Worm (Caenorhabditis elegans) whole organism, L2 larva: ENCODE measurements around the gene cah-4.

Source experiments
- blmp-1 ChIP-seq: sonication (generic microtip); optimal IDR thresholded peaks from 2 replicates; lab custom pipeline; 2017; ENCODE audit warnings: missing genetic modification characterization, mild to moderate bottlenecking, missing compliant biosample characterization, antibody characterized with exemption, moderate library complexity; ENCODE audit not compliant: insufficient read depth
- dmd-4 ChIP-seq: sonication (generic microtip); optimal IDR thresholded peaks from 2 replicates; lab custom pipeline; 2017; ENCODE audit warnings: missing biosample characterization, missing genetic modification characterization
- elt-1 ChIP-seq: fragments of 150-350 bp; optimal IDR thresholded peaks from 2 replicates; lab custom pipeline; 2014; ENCODE audit warnings: missing biosample characterization, missing genetic modification characterization
- elt-3 ChIP-seq: sonication (generic microtip); optimal IDR thresholded peaks from 2 replicates; lab custom pipeline; 2017; ENCODE audit warnings: missing biosample characterization, missing genetic modification characterization
- gmeb-1 ChIP-seq: fragments of 150-350 bp; optimal IDR thresholded peaks from 2 replicates; lab custom pipeline; 2014; ENCODE audit warnings: missing biosample characterization, missing genetic modification characterization
- mbf-1 ChIP-seq: sonication (generic microtip); optimal IDR thresholded peaks from 2 replicates; lab custom pipeline; 2017; ENCODE audit warnings: missing biosample characterization, missing genetic modification characterization
- nhr-23 ChIP-seq: fragments of 150-350 bp; optimal IDR thresholded peaks from 2 replicates; lab custom pipeline; 2014; ENCODE audit warnings: missing biosample characterization, missing genetic modification reagents, missing genetic modification characterization
- nhr-6 ChIP-seq: fragments of 150-350 bp; optimal IDR thresholded peaks from 2 replicates; lab custom pipeline; 2014; ENCODE audit warnings: missing biosample characterization, missing genetic modification characterization
- nhr-77 ChIP-seq: fragments of 150-350 bp; optimal IDR thresholded peaks from 2 replicates; lab custom pipeline; 2014; ENCODE audit warnings: missing biosample characterization, missing genetic modification characterization
- peb-1 ChIP-seq: fragments of 150-350 bp; optimal IDR thresholded peaks from 2 replicates; lab custom pipeline; 2014; ENCODE audit warnings: missing biosample characterization, missing genetic modification characterization
- sem-4 ChIP-seq: fragments of 150-350 bp; optimal IDR thresholded peaks from 2 replicates; lab custom pipeline; 2014; ENCODE audit warnings: missing biosample characterization, missing genetic modification reagents, missing genetic modification characterization
- sma-3 ChIP-seq: sonication (generic microtip); optimal IDR thresholded peaks from 2 replicates; lab custom pipeline; 2016; ENCODE audit warnings: missing genetic modification reagents, missing genetic modification characterization, missing compliant biosample characterization
- unc-55 ChIP-seq: fragments of 150-350 bp; sonication (generic microtip); optimal IDR thresholded peaks from 3 replicates; lab custom pipeline; 2014; ENCODE audit warnings: missing biosample characterization, missing genetic modification reagents, missing genetic modification characterization
- zag-1 ChIP-seq: fragments of 150-350 bp; optimal IDR thresholded peaks from 2 replicates; lab custom pipeline; 2014; ENCODE audit warnings: missing biosample characterization, missing genetic modification characterization
- ztf-11 ChIP-seq: sonication (generic microtip); optimal IDR thresholded peaks from 2 replicates; lab custom pipeline; 2017; ENCODE audit warnings: missing biosample characterization, missing genetic modification characterization
- ztf-4 ChIP-seq: fragments of 150-350 bp; optimal IDR thresholded peaks from 2 replicates; lab custom pipeline; 2014; ENCODE audit warnings: missing biosample characterization, missing genetic modification characterization

The cah-4 gene

ce11 chrX:13592367-13592766 lies 50.0 kb downstream of the cah-4 start, which contains the start of gene F54B11.4:
TSS of gene F54B11.4 (plus strand) at chrX:13592667.
- no peak for TF ChIP-seq dmd-4 (tag; lab: Kevin White, UChicago)
- no peak for TF ChIP-seq blmp-1 (tag; lab: Kevin White, UChicago)
- TF ChIP-seq peb-1 = no peak
- TF ChIP-seq gmeb-1 (tag; lab: Kevin White, UChicago) = no peak
- TF ChIP-seq sma-3 = no peak
- TF ChIP-seq zag-1 (tag; lab: Kevin White, UChicago) = no peak
- no peak for TF ChIP-seq unc-55 (GFP tag; lab: Kevin White, UChicago)
- no peak for TF ChIP-seq ztf-4 (tag; lab: Kevin White, UChicago)
- no peak for TF ChIP-seq elt-1 (tag; lab: Kevin White, UChicago)
- no peak for TF ChIP-seq nhr-77
- TF ChIP-seq ztf-11 = no peak
- TF ChIP-seq elt-3 (tag; lab: Kevin White, UChicago) = no peak
- no peak for TF ChIP-seq nhr-23
- TF ChIP-seq sem-4 (tag; lab: Kevin White, UChicago) = no peak
- no peak for TF ChIP-seq nhr-6
- TF ChIP-seq mbf-1 = no peak
